Worm (Caenorhabditis elegans) whole organism, mixed stage, embryonic: Measurements from ENCODE around the gene F40E10.5.

ENCODE experiments used
- blmp-1 ChIP-seq: fragments of 150-350 bp; optimal IDR thresholded peaks from 2 replicates; lab custom pipeline; 2014; ENCODE audit warnings: missing biosample characterization, missing genetic modification characterization
- ceh-83 ChIP-seq: fragments of 200-800 bp; sonication (Bioruptor generic); optimal IDR thresholded peaks from 2 replicates; lab custom pipeline; 2018; ENCODE audit warnings: mild to moderate bottlenecking, missing genetic modification characterization, missing compliant biosample characterization
- mls-2 ChIP-seq: sonication (generic microtip); optimal IDR thresholded peaks from 2 replicates; lab custom pipeline; 2016; ENCODE audit warnings: mild to moderate bottlenecking, missing genetic modification characterization, moderate library complexity, missing compliant biosample characterization
- nhr-12 ChIP-seq: fragments of 150-350 bp; optimal IDR thresholded peaks from 2 replicates; lab custom pipeline; 2014; ENCODE audit warnings: missing biosample characterization, missing genetic modification characterization
- nhr-237 ChIP-seq: fragments of 150-350 bp; optimal IDR thresholded peaks from 2 replicates; lab custom pipeline; 2014; ENCODE audit warnings: missing biosample characterization, missing genetic modification characterization
- nhr-28 ChIP-seq: fragments of 150-350 bp; optimal IDR thresholded peaks from 2 replicates; lab custom pipeline; 2014; ENCODE audit warnings: missing biosample characterization, missing genetic modification characterization
- snpc-4 ChIP-seq: fragments of 150-350 bp; optimal IDR thresholded peaks from 2 replicates; lab custom pipeline; 2014; ENCODE audit warnings: missing biosample characterization, missing genetic modification characterization
- unc-62 ChIP-seq: fragments of 150-350 bp; optimal IDR thresholded peaks from 2 replicates; lab custom pipeline; 2014; ENCODE audit warnings: missing biosample characterization, missing genetic modification reagents, missing genetic modification characterization
- ztf-11 ChIP-seq: fragments of 150-350 bp; optimal IDR thresholded peaks from 2 replicates; lab custom pipeline; 2014; ENCODE audit warnings: missing biosample characterization, missing genetic modification characterization

DNA sequence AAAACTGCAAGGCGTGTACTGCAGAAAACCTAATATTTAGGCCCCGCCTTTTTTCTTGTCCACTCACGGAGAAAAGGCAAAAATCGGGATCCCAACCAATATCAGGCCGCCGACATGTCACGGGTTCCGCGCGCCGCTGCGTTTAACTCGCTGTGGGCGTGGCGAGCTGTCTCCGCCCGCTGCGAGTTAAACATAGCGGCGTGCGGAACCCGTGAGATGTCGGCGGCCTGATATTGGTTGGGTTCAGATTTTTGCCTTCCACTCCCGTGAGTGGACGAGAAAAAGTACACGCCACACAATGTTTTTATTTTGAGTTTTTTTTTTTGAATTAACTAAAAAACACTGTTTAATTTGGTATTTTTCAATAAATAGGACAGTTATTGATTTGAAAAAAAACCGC, 13.9 kb downstream of the F40E10.5 start:
- TF ChIP-seq unc-62 (GFP tag; lab: Kevin White, UChicago) (no peak), snpc-4 (tag; lab: Kevin White, UChicago) (no peak), ceh-83 (GFP tag; lab: Kevin White, UChicago) (no peak), nhr-12 (no peak), nhr-28 (no peak), ztf-11 (no peak), blmp-1 (tag; lab: Kevin White, UChicago) (no peak), mls-2 (tag; lab: Kevin White, UChicago) (no peak), nhr-237 (tag; lab: Kevin White, UChicago) (no peak)
